Fruit fly (Drosophila melanogaster) whole organism, embryonic: ENCODE data around the gene CG10948.

ENCODE experiments used
- CG16779 ChIP-seq: fragments of 200-800 bp; sonication (Bioruptor generic); IDR thresholded peaks from 2 replicates; pipeline ENCODE4 v1.3.6; 2022; ENCODE audit warnings: missing biosample characterization, missing genetic modification characterization
- CG16813 ChIP-seq: fragments of 200-800 bp; sonication (Bioruptor generic); IDR thresholded peaks from 3 replicates; pipeline ENCODE4 v1.3.6; 2022; ENCODE audit warnings: missing biosample characterization, missing genetic modification characterization; ENCODE audit not compliant: partially characterized antibody
- CG17612 ChIP-seq: fragments of 200-800 bp; sonication (Bioruptor generic); IDR thresholded peaks from 2 replicates; pipeline ENCODE4 v1.3.6; 2022; ENCODE audit warnings: missing biosample characterization, missing genetic modification characterization
- CG2875 ChIP-seq: fragments of 200-800 bp; sonication (Bioruptor generic); optimal IDR thresholded peaks from 2 replicates; lab custom pipeline; 2017; ENCODE audit warnings: missing biosample characterization, mild to moderate bottlenecking, missing genetic modification characterization, missing genetic modification reagents
- E2f1 ChIP-seq: fragments of 200-800 bp; sonication (Bioruptor generic); IDR thresholded peaks from 2 replicates; pipeline ENCODE4 v1.3.6; 2022; ENCODE audit warnings: missing biosample characterization, missing genetic modification characterization
- Max ChIP-seq: fragments of 200-800 bp; sonication (Bioruptor generic); optimal IDR thresholded peaks from 2 replicates; lab custom pipeline; 2016; ENCODE audit warnings: missing biosample characterization, mild to moderate bottlenecking, missing genetic modification characterization
- NFAT ChIP-seq: fragments of 200-800 bp; sonication (Bioruptor generic); IDR thresholded peaks from 2 replicates; pipeline ENCODE4 v1.3.6; 2022; ENCODE audit warnings: missing biosample characterization, missing genetic modification characterization
- cad ChIP-seq: fragments of >200 bp; optimal IDR thresholded peaks from 2 replicates; lab custom pipeline; 2017; ENCODE audit warnings: missing biosample characterization, missing genetic modification characterization
- ci ChIP-seq: fragments of 200-800 bp; sonication (Bioruptor generic); IDR thresholded peaks from 3 replicates; pipeline ENCODE4 v1.3.6; 2022; ENCODE audit warnings: missing biosample characterization, missing genetic modification characterization
- kni ChIP-seq: fragments of 200-800 bp; sonication (Bioruptor generic); optimal IDR thresholded peaks from 3 replicates; lab custom pipeline; 2017; ENCODE audit warnings: mild to moderate bottlenecking, missing biosample characterization, missing genetic modification reagents, missing genetic modification characterization
- rib ChIP-seq: fragments of 200-800 bp; sonication (Bioruptor generic); IDR thresholded peaks from 2 replicates; pipeline ENCODE4 v1.3.6; 2022; ENCODE audit warnings: missing biosample characterization, missing genetic modification characterization
- tin ChIP-seq: fragments of 200-800 bp; sonication (Bioruptor generic); optimal IDR thresholded peaks from 3 replicates; lab custom pipeline; 2016; ENCODE audit warnings: missing biosample characterization, missing genetic modification characterization

- no peak for TF ChIP-seq CG2875 (GFP tag; lab: Kevin White, UChicago)
- TF ChIP-seq kni (GFP tag; lab: Kevin White, UChicago): no peak
- no peak for TF ChIP-seq cad (GFP tag; lab: Kevin White, UChicago)
- TF ChIP-seq rib (GFP tag; lab: Robert Waterston, UW): no peak
- TF ChIP-seq ci (GFP tag; lab: Robert Waterston, UW): no peak
- no peak for TF ChIP-seq E2f1 (GFP tag; lab: Robert Waterston, UW)
- TF ChIP-seq NFAT (GFP tag; lab: Robert Waterston, UW): no peak
- TF ChIP-seq Max (GFP tag; lab: Kevin White, UChicago): no peak
- TF ChIP-seq CG16813 (GFP tag; lab: Robert Waterston, UW): no peak
- no peak for TF ChIP-seq CG16779
- TF ChIP-seq tin (GFP tag; lab: Kevin White, UChicago): no peak
- no peak for TF ChIP-seq CG17612 (GFP tag; lab: Robert Waterston, UW)
Observed at dm6 chr3L:12874211-12874610, 24.3 kb upstream of the CG10948 start.
